Worm (Caenorhabditis elegans) whole organism, L2 larva: Measurements from ENCODE around the gene T14E8.2.

ENCODE experiments used
- C34F6.9 ChIP-seq: fragments of 150-350 bp; optimal IDR thresholded peaks from 2 replicates; lab custom pipeline; 2014; ENCODE audit warnings: missing biosample characterization, missing genetic modification characterization
- F13H6.1 ChIP-seq: sonication (generic microtip); optimal IDR thresholded peaks from 2 replicates; lab custom pipeline; 2016; ENCODE audit warnings: missing genetic modification characterization, missing compliant biosample characterization
- Y55F3AM.14 ChIP-seq: fragments of 200-800 bp; sonication (Bioruptor generic); optimal IDR thresholded peaks from 2 replicates; lab custom pipeline; 2018; ENCODE audit warnings: mild to moderate bottlenecking, missing genetic modification characterization, missing compliant biosample characterization
- aly-2 ChIP-seq: fragments of 150-350 bp; optimal IDR thresholded peaks from 2 replicates; lab custom pipeline; 2014; ENCODE audit warnings: missing biosample characterization, missing genetic modification characterization
- ama-1 ChIP-seq: fragments of 150-350 bp; optimal IDR thresholded peaks from 2 replicates; lab custom pipeline; 2018; ENCODE audit warnings: inconsistent platforms
- ceh-82 ChIP-seq: fragments of 150-350 bp; optimal IDR thresholded peaks from 2 replicates; lab custom pipeline; 2014; ENCODE audit warnings: missing biosample characterization, missing genetic modification characterization
- crh-2 ChIP-seq: sonication (generic microtip); optimal IDR thresholded peaks from 2 replicates; lab custom pipeline; 2017; ENCODE audit warnings: missing biosample characterization, missing genetic modification characterization
- dmd-4 ChIP-seq: sonication (generic microtip); optimal IDR thresholded peaks from 2 replicates; lab custom pipeline; 2017; ENCODE audit warnings: missing biosample characterization, missing genetic modification characterization
- egl-27 ChIP-seq: sonication (generic microtip); optimal IDR thresholded peaks from 3 replicates; lab custom pipeline; 2017; ENCODE audit warnings: missing biosample characterization, missing genetic modification reagents, missing genetic modification characterization
- fos-1 ChIP-seq: fragments of 150-350 bp; optimal IDR thresholded peaks from 2 replicates; lab custom pipeline; 2014; ENCODE audit warnings: missing biosample characterization, missing genetic modification characterization
- gmeb-1 ChIP-seq: fragments of 150-350 bp; optimal IDR thresholded peaks from 2 replicates; lab custom pipeline; 2014; ENCODE audit warnings: missing biosample characterization, missing genetic modification characterization
- lin-13 ChIP-seq: fragments of 150-350 bp; optimal IDR thresholded peaks from 2 replicates; lab custom pipeline; 2014; ENCODE audit warnings: missing biosample characterization, missing genetic modification reagents, missing genetic modification characterization
- lin-39 ChIP-seq: fragments of 150-350 bp; optimal IDR thresholded peaks from 2 replicates; lab custom pipeline; 2014; ENCODE audit warnings: missing biosample characterization, missing genetic modification reagents, missing genetic modification characterization
- lsy-2 ChIP-seq, 2 experiments: fragments of 150-350 bp in 1 of 2; sonication (generic microtip) in 1 of 2; optimal IDR thresholded peaks; 2 replicates each; lab custom pipeline; 2014 to 2017; ENCODE audit warnings: missing biosample characterization in 2 of 2, missing genetic modification characterization in 2 of 2
- mab-5 ChIP-seq: fragments of 150-350 bp; optimal IDR thresholded peaks from 2 replicates; lab custom pipeline; 2014; ENCODE audit warnings: missing biosample characterization, missing genetic modification characterization
- mbf-1 ChIP-seq: sonication (generic microtip); optimal IDR thresholded peaks from 2 replicates; lab custom pipeline; 2017; ENCODE audit warnings: missing biosample characterization, missing genetic modification characterization
- mdl-1 ChIP-seq, 2 experiments: fragments of 150-350 bp in 1 of 2; sonication (generic microtip) in 1 of 2; optimal IDR thresholded peaks; 2 replicates each; lab custom pipeline; 2017; ENCODE audit warnings: missing biosample characterization in 2 of 2, missing genetic modification characterization in 2 of 2
- nhr-10 ChIP-seq: sonication (generic microtip); optimal IDR thresholded peaks from 2 replicates; lab custom pipeline; 2017; ENCODE audit warnings: missing biosample characterization, missing genetic modification characterization
- nhr-11 ChIP-seq: fragments of 150-350 bp; optimal IDR thresholded peaks from 2 replicates; lab custom pipeline; 2014; ENCODE audit warnings: missing biosample characterization, missing genetic modification characterization
- nhr-12 ChIP-seq: fragments of 150-350 bp; optimal IDR thresholded peaks from 2 replicates; lab custom pipeline; 2014; ENCODE audit warnings: missing biosample characterization, missing genetic modification characterization
- nhr-129 ChIP-seq: fragments of 150-350 bp; optimal IDR thresholded peaks from 2 replicates; lab custom pipeline; 2014; ENCODE audit warnings: missing biosample characterization, missing genetic modification characterization
- nhr-21 ChIP-seq: fragments of 150-350 bp; optimal IDR thresholded peaks from 2 replicates; lab custom pipeline; 2014; ENCODE audit warnings: missing biosample characterization, missing genetic modification characterization
- nhr-23 ChIP-seq: fragments of 150-350 bp; optimal IDR thresholded peaks from 2 replicates; lab custom pipeline; 2014; ENCODE audit warnings: missing biosample characterization, missing genetic modification reagents, missing genetic modification characterization
- nhr-237 ChIP-seq: fragments of 150-350 bp; optimal IDR thresholded peaks from 2 replicates; lab custom pipeline; 2014; ENCODE audit warnings: missing biosample characterization, missing genetic modification characterization
- nhr-25 ChIP-seq: fragments of 150-350 bp; sonication (generic microtip); optimal IDR thresholded peaks from 3 replicates; lab custom pipeline; 2014; ENCODE audit warnings: missing biosample characterization, missing genetic modification characterization
- nhr-6 ChIP-seq: fragments of 150-350 bp; optimal IDR thresholded peaks from 2 replicates; lab custom pipeline; 2014; ENCODE audit warnings: missing biosample characterization, missing genetic modification characterization
- nhr-77 ChIP-seq: fragments of 150-350 bp; optimal IDR thresholded peaks from 2 replicates; lab custom pipeline; 2014; ENCODE audit warnings: missing biosample characterization, missing genetic modification characterization
- peb-1 ChIP-seq: fragments of 150-350 bp; optimal IDR thresholded peaks from 2 replicates; lab custom pipeline; 2014; ENCODE audit warnings: missing biosample characterization, missing genetic modification characterization
- skn-1 ChIP-seq: sonication (generic microtip); optimal IDR thresholded peaks from 2 replicates; lab custom pipeline; 2017; ENCODE audit warnings: missing biosample characterization, missing genetic modification characterization
- sma-3 ChIP-seq: sonication (generic microtip); optimal IDR thresholded peaks from 2 replicates; lab custom pipeline; 2016; ENCODE audit warnings: missing genetic modification reagents, missing genetic modification characterization, missing compliant biosample characterization
- sma-9 ChIP-seq, 2 experiments: fragments of 150-350 bp in 1 of 2; sonication (generic microtip) in 1 of 2; optimal IDR thresholded peaks; 2 replicates each; lab custom pipeline; 2014 to 2016; ENCODE audit warnings: missing genetic modification characterization in 2 of 2, mild to moderate bottlenecking in 1 of 2, missing biosample characterization in 1 of 2, missing compliant biosample characterization in 1 of 2, missing genetic modification reagents in 1 of 2, moderate library complexity in 1 of 2
- unc-39 ChIP-seq: fragments of 150-350 bp; optimal IDR thresholded peaks from 2 replicates; lab custom pipeline; 2014; ENCODE audit warnings: missing biosample characterization, missing genetic modification characterization
- unc-55 ChIP-seq: fragments of 150-350 bp; sonication (generic microtip); optimal IDR thresholded peaks from 3 replicates; lab custom pipeline; 2014; ENCODE audit warnings: missing biosample characterization, missing genetic modification reagents, missing genetic modification characterization
- unc-62 ChIP-seq: fragments of 150-350 bp; optimal IDR thresholded peaks from 2 replicates; lab custom pipeline; 2014; ENCODE audit warnings: missing biosample characterization, missing genetic modification reagents, missing genetic modification characterization
- zag-1 ChIP-seq: fragments of 150-350 bp; optimal IDR thresholded peaks from 2 replicates; lab custom pipeline; 2014; ENCODE audit warnings: missing biosample characterization, missing genetic modification characterization
- ztf-1 ChIP-seq: fragments of 200-800 bp; sonication (Bioruptor generic); conservative IDR thresholded peaks from 2 replicates; pipeline ENCODE4 v1.3.6; 2022; ENCODE audit warnings: missing genetic modification characterization, missing compliant biosample characterization
- ztf-11 ChIP-seq: sonication (generic microtip); optimal IDR thresholded peaks from 2 replicates; lab custom pipeline; 2017; ENCODE audit warnings: missing biosample characterization, missing genetic modification characterization

Gene T14E8.2

DNA sequence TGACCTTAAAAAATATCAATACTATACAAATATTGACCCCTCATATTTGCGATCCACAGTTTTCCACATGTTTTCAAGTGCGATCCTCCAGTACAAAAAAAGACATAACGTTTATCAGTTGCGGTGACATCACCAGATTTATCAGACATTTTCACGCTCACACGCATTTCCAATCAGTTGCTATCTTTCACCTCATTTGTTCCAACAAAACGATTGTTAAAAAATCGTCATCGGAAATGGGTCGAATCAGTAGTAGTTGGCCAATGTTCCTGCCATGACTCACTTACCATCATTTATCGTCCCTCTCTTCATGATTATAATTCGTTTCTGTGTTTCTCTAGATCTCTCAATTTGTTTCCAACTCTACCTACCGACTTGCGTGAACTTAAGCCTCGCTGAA, 8.9 kb downstream of the T14E8.2 start:
- no peak for TF ChIP-seq nhr-237 (tag; lab: Kevin White, UChicago)
- no peak for TF ChIP-seq unc-39
- TF ChIP-seq egl-27 (tag; lab: Kevin White, UChicago): no peak
- TF ChIP-seq lin-39: no peak
- TF ChIP-seq C34F6.9 (tag; lab: Kevin White, UChicago): no peak
- TF ChIP-seq fos-1 (tag; lab: Kevin White, UChicago): peak; percentile 81
- TF ChIP-seq ztf-11 (tag; lab: Kevin White, UChicago): no peak
- no peak for TF ChIP-seq F13H6.1
- TF ChIP-seq nhr-21 (tag; lab: Kevin White, UChicago): no peak
- peak; percentile 39 for TF ChIP-seq sma-3
- TF ChIP-seq peb-1 (tag; lab: Kevin White, UChicago): no peak
- no peak for TF ChIP-seq ceh-82 (tag; lab: Kevin White, UChicago)
- TF ChIP-seq nhr-129 (tag; lab: Kevin White, UChicago): peak; percentile 3
- peak; percentile 41 for TF ChIP-seq crh-2 (tag; lab: Kevin White, UChicago)
- no peak for TF ChIP-seq nhr-6 (tag; lab: Kevin White, UChicago)
- TF ChIP-seq sma-9 (GFP tag; optimal IDR thresholded peaks at IDR 0.05; lab: Kevin White, UChicago): peak; percentile 57
- no peak for TF ChIP-seq sma-9 (tag; optimal IDR thresholded peaks at IDR 0.05; lab: Kevin White, UChicago)
- no peak for TF ChIP-seq zag-1 (tag; lab: Kevin White, UChicago)

DNA sequence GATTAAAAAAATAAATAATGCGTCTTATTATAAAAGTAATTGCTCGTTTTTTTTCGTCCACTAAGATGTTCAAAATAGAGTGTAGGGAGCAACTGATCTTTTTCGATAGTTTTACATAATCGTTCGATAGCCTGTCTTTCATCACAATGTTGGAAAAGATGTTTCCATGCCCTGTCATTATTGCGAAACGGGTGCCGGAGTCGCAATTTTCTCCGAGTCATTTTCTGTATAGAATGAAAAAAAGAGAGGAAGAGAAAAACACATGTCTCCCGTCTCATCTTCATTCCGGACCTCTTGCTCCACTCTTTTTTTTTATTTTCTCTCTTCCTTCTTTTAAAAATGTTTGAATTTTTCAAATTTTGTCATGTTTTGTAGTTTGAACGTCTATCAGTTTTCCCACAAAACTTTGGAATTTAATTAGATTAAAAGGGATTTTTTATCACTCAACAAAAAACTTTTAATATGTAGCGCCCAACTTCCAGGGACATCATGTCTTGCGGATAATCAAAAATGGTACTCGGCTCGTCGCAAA, 10.1 kb downstream of the T14E8.2 start, which contains the start of gene svh-2:
Gene svh-2, plus strand, starts transcription at position 482 of the 532 bp plus-strand sequence.
- TF ChIP-seq Y55F3AM.14 (GFP tag; lab: Kevin White, UChicago): no peak
- TF ChIP-seq fos-1 (tag; lab: Kevin White, UChicago): no peak
- TF ChIP-seq egl-27 (tag; lab: Kevin White, UChicago): no peak
- no peak for TF ChIP-seq nhr-21 (tag; lab: Kevin White, UChicago)
- no peak for TF ChIP-seq ztf-11 (tag; lab: Kevin White, UChicago)
- no peak for TF ChIP-seq mbf-1 (tag; lab: Kevin White, UChicago)
- TF ChIP-seq gmeb-1 (tag; lab: Kevin White, UChicago): no peak
- no peak for TF ChIP-seq nhr-25
- TF ChIP-seq ama-1 (lab: Kevin White, UChicago): no peak
- no peak for TF ChIP-seq aly-2 (tag; lab: Kevin White, UChicago)
- TF ChIP-seq C34F6.9 (tag; lab: Kevin White, UChicago): peak; percentile 22
- peak; percentile 5 for TF ChIP-seq nhr-129 (tag; lab: Kevin White, UChicago)
- no peak for TF ChIP-seq nhr-12 (tag; lab: Kevin White, UChicago)
- no peak for TF ChIP-seq nhr-10
- TF ChIP-seq unc-55 (GFP tag; lab: Kevin White, UChicago): peak; percentile 11
- no peak for TF ChIP-seq ceh-82 (tag; lab: Kevin White, UChicago)
- TF ChIP-seq nhr-11 (tag; lab: Kevin White, UChicago): no peak

ce11 chrX:6553634-6554033, 10.8 kb downstream of the T14E8.2 start:
- no peak for TF ChIP-seq ztf-11 (tag; lab: Kevin White, UChicago)
- TF ChIP-seq gmeb-1 (tag; lab: Kevin White, UChicago): no peak
- no peak for TF ChIP-seq lin-13 (GFP tag; lab: Kevin White, UChicago)
- TF ChIP-seq aly-2 (tag; lab: Kevin White, UChicago): no peak
- no peak for TF ChIP-seq lin-39
- TF ChIP-seq crh-2 (tag; lab: Kevin White, UChicago): no peak
- no peak for TF ChIP-seq nhr-23 (tag; lab: Kevin White, UChicago)
- TF ChIP-seq ztf-1 (GFP tag; lab: Robert Waterston, UW): no peak
- TF ChIP-seq nhr-21 (tag; lab: Kevin White, UChicago): no peak
- TF ChIP-seq dmd-4: no peak
- no peak for TF ChIP-seq unc-62 (GFP tag; lab: Kevin White, UChicago)
- TF ChIP-seq nhr-77: no peak
- TF ChIP-seq skn-1 (tag; lab: Kevin White, UChicago): no peak
- TF ChIP-seq nhr-129 (tag; lab: Kevin White, UChicago): no peak
- no peak for TF ChIP-seq sma-3
- TF ChIP-seq mdl-1 (tag; optimal IDR thresholded peaks at IDR 0.05; lab: Kevin White, UChicago): no peak
- TF ChIP-seq mab-5 (tag; lab: Kevin White, UChicago): no peak
- TF ChIP-seq mbf-1 (tag; lab: Kevin White, UChicago): no peak
- no peak for TF ChIP-seq lsy-2 (tag; optimal IDR thresholded peaks at IDR 0.05; lab: Kevin White, UChicago)
